Fruit fly (Drosophila melanogaster) whole organism, wandering third instar larva: Measurements from ENCODE around the gene CG4968.

Experiments used
- Abd-B ChIP-seq: fragments of >200 bp; optimal IDR thresholded peaks from 2 replicates; lab custom pipeline; 2017; ENCODE audit warnings: missing biosample characterization, missing genetic modification characterization
- CG32264 ChIP-seq: fragments of 200-800 bp; sonication (Bioruptor generic); optimal IDR thresholded peaks from 2 replicates; lab custom pipeline; 2016; ENCODE audit warnings: missing biosample characterization, missing genetic modification characterization
- CG9705 ChIP-seq: fragments of 200-800 bp; sonication (Bioruptor generic); optimal IDR thresholded peaks from 2 replicates; lab custom pipeline; 2018; ENCODE audit warnings: missing biosample characterization, mild to moderate bottlenecking, missing genetic modification characterization
- CrebA ChIP-seq: fragments of 200-800 bp; sonication (Bioruptor generic); optimal IDR thresholded peaks from 2 replicates; lab custom pipeline; 2016; ENCODE audit warnings: missing biosample characterization, mild to moderate bottlenecking, missing genetic modification characterization, borderline replicate concordance
- Dfd ChIP-seq: fragments of >200 bp; optimal IDR thresholded peaks from 2 replicates; lab custom pipeline; 2017; ENCODE audit warnings: missing biosample characterization, missing genetic modification characterization
- Dif ChIP-seq: fragments of 200-275, 200-300 bp; sonication (Bioruptor generic); optimal IDR thresholded peaks from 2 replicates; lab custom pipeline; 2018; ENCODE audit warnings: missing biosample characterization, missing genetic modification characterization; ENCODE audit not compliant: partially characterized antibody
- GATAd ChIP-seq: sonication (Bioruptor generic); optimal IDR thresholded peaks from 2 replicates; lab custom pipeline; 2016; ENCODE audit warnings: missing biosample characterization, missing genetic modification characterization
- HLH106 ChIP-seq: fragments of 200-800 bp; optimal IDR thresholded peaks from 3 replicates; lab custom pipeline; 2019; ENCODE audit warnings: missing biosample characterization, mild to moderate bottlenecking, missing genetic modification characterization, moderate library complexity
- Hnf4 ChIP-seq: fragments of 200-800 bp; sonication (Bioruptor generic); optimal IDR thresholded peaks from 2 replicates; lab custom pipeline; 2016; ENCODE audit warnings: missing biosample characterization, mild to moderate bottlenecking, missing genetic modification characterization
- Hr78 ChIP-seq: fragments of >200 bp; optimal IDR thresholded peaks from 2 replicates; lab custom pipeline; 2017; ENCODE audit warnings: missing biosample characterization, missing genetic modification characterization
- Hr83 ChIP-seq: fragments of 200-300 bp; sonication (Bioruptor generic); optimal IDR thresholded peaks from 2 replicates; lab custom pipeline; 2016; ENCODE audit warnings: missing biosample characterization, mild to moderate bottlenecking, missing genetic modification characterization, moderate library complexity; ENCODE audit not compliant: poor library complexity, severe bottlenecking
- Jra ChIP-seq: sonication (Bioruptor generic); optimal IDR thresholded peaks from 2 replicates; lab custom pipeline; 2016; ENCODE audit warnings: missing biosample characterization, missing genetic modification characterization
- Mio ChIP-seq: sonication (Bioruptor generic); optimal IDR thresholded peaks from 2 replicates; lab custom pipeline; 2016; ENCODE audit warnings: missing biosample characterization, missing genetic modification characterization
- Myc ChIP-seq: fragments of >200 bp; optimal IDR thresholded peaks from 2 replicates; lab custom pipeline; 2017
- N ChIP-seq: fragments of >200 bp; optimal IDR thresholded peaks from 2 replicates; lab custom pipeline; 2018; ENCODE audit warnings: missing biosample characterization, missing external identifiers, missing genetic modification characterization
- OdsH ChIP-seq: fragments of 200-800 bp; sonication (Bioruptor generic); optimal IDR thresholded peaks from 2 replicates; lab custom pipeline; 2016; ENCODE audit warnings: missing biosample characterization, mild to moderate bottlenecking, missing genetic modification characterization
- Rel ChIP-seq, 2 experiments: fragments of 200-800 bp; sonication (Bioruptor generic) in 1 of 2; optimal IDR thresholded peaks; 2 replicates in 1 of 2; 3 replicates in 1 of 2; lab custom pipeline; 2016 to 2019; ENCODE audit warnings: mild to moderate bottlenecking in 2 of 2, missing biosample characterization in 2 of 2, missing genetic modification characterization in 2 of 2, moderate library complexity in 1 of 2
- Sp1 ChIP-seq: fragments of 200-800 bp; sonication (Bioruptor generic); optimal IDR thresholded peaks from 3 replicates; lab custom pipeline; 2019; ENCODE audit warnings: missing biosample characterization, mild to moderate bottlenecking, missing genetic modification characterization, moderate library complexity
- Vsx2 ChIP-seq: fragments of 200-300, 225-300 bp; sonication (Bioruptor generic); optimal IDR thresholded peaks from 2 replicates; lab custom pipeline; 2018; ENCODE audit warnings: missing biosample characterization, missing genetic modification characterization; ENCODE audit not compliant: partially characterized antibody
- br ChIP-seq: fragments of 200-800 bp; sonication (Bioruptor generic); optimal IDR thresholded peaks from 2 replicates; lab custom pipeline; 2016; ENCODE audit warnings: missing biosample characterization, missing genetic modification characterization
- brk ChIP-seq: fragments of 200-800 bp; sonication (Bioruptor generic); optimal IDR thresholded peaks from 2 replicates; lab custom pipeline; 2016; ENCODE audit warnings: missing biosample characterization, mild to moderate bottlenecking, missing genetic modification characterization
- dl ChIP-seq, 2 experiments: fragments of 175-275, 200-275 bp in 1 of 2; fragments of 200-275 bp in 1 of 2; sonication (Bioruptor generic); optimal IDR thresholded peaks; lab custom pipeline; 2018; ENCODE audit warnings: mild to moderate bottlenecking in 2 of 2, missing biosample characterization in 2 of 2, missing genetic modification characterization in 2 of 2, moderate library complexity in 2 of 2; ENCODE audit not compliant: partially characterized antibody in 2 of 2, insufficient read depth in 1 of 2
- dmrt93B ChIP-seq: fragments of 200-800 bp; sonication (Bioruptor generic); optimal IDR thresholded peaks from 2 replicates; lab custom pipeline; 2018; ENCODE audit warnings: missing biosample characterization, mild to moderate bottlenecking, missing genetic modification characterization
- dsf ChIP-seq: sonication (Bioruptor generic); optimal IDR thresholded peaks from 2 replicates; lab custom pipeline; 2016; ENCODE audit warnings: missing biosample characterization, missing genetic modification characterization, borderline replicate concordance
- ey ChIP-seq: fragments of 200-800 bp; sonication (Bioruptor generic); optimal IDR thresholded peaks from 2 replicates; lab custom pipeline; 2016; ENCODE audit warnings: missing biosample characterization, missing genetic modification characterization
- foxo ChIP-seq, 2 experiments: fragments of 200-800 bp; sonication (Bioruptor generic); optimal IDR thresholded peaks; 2 replicates in 1 of 2; 3 replicates in 1 of 2; lab custom pipeline; 2016 to 2017; ENCODE audit warnings: missing biosample characterization in 2 of 2, missing genetic modification characterization in 2 of 2
- fru ChIP-seq: fragments of 200-800 bp; sonication (Bioruptor generic); optimal IDR thresholded peaks from 3 replicates; lab custom pipeline; 2016; ENCODE audit warnings: missing biosample characterization, mild to moderate bottlenecking, missing genetic modification characterization
- h ChIP-seq: fragments of 200-800 bp; sonication (Bioruptor generic); optimal IDR thresholded peaks from 3 replicates; lab custom pipeline; 2016; ENCODE audit warnings: missing biosample characterization, mild to moderate bottlenecking, missing genetic modification characterization
- jim ChIP-seq: fragments of 175-275, 200-325 bp; sonication (Bioruptor generic); optimal IDR thresholded peaks from 2 replicates; lab custom pipeline; 2016; ENCODE audit warnings: missing biosample characterization, mild to moderate bottlenecking, missing genetic modification characterization
- lola ChIP-seq: fragments of >200 bp; optimal IDR thresholded peaks from 2 replicates; lab custom pipeline; 2017; ENCODE audit warnings: missing biosample characterization, missing genetic modification characterization
- pan ChIP-seq: fragments of >200 bp; optimal IDR thresholded peaks from 2 replicates; lab custom pipeline; 2017
- psq ChIP-seq: fragments of 200-800 bp; sonication (Bioruptor generic); optimal IDR thresholded peaks from 3 replicates; lab custom pipeline; 2017; ENCODE audit warnings: missing biosample characterization, mild to moderate bottlenecking, missing genetic modification characterization, moderate library complexity
- rgr ChIP-seq: fragments of 200-800 bp; sonication (Bioruptor generic); optimal IDR thresholded peaks from 3 replicates; lab custom pipeline; 2016; ENCODE audit warnings: missing biosample characterization, mild to moderate bottlenecking, missing genetic modification characterization
- sage ChIP-seq: fragments of 200-800 bp; sonication (Bioruptor generic); optimal IDR thresholded peaks from 2 replicates; lab custom pipeline; 2016; ENCODE audit warnings: missing biosample characterization, mild to moderate bottlenecking, missing genetic modification characterization
- sv ChIP-seq: fragments of 200-800 bp; sonication (Bioruptor generic); optimal IDR thresholded peaks from 3 replicates; lab custom pipeline; 2016; ENCODE audit warnings: missing biosample characterization, missing genetic modification characterization
- tai ChIP-seq: sonication (Bioruptor generic); optimal IDR thresholded peaks from 2 replicates; lab custom pipeline; 2016; ENCODE audit warnings: missing biosample characterization, missing genetic modification characterization
- usp ChIP-seq: fragments of >200 bp; optimal IDR thresholded peaks from 2 replicates; lab custom pipeline; 2017; ENCODE audit warnings: missing biosample characterization, missing genetic modification characterization
- woc ChIP-seq: sonication (Bioruptor generic); optimal IDR thresholded peaks from 2 replicates; lab custom pipeline; 2016; ENCODE audit warnings: missing biosample characterization, mild to moderate bottlenecking, missing genetic modification characterization

Gene CG4968

dm6 chr2L:10306518-10307260, at the start of gene CG4968, which contains the start of gene CG5390:
Gene CG4968 (plus strand): TSS chr2L:10306922.
Gene CG5390 (minus strand): TSS chr2L:10306594.
- TF ChIP-seq foxo (GFP tag; optimal IDR thresholded peaks at IDR 0.05; lab: Kevin White, UChicago), result peak in 1 of 2 experiments; percentile 84
- TF ChIP-seq sv (GFP tag; lab: Kevin White, UChicago), result peak; percentile 52
- peak; percentile 67 for TF ChIP-seq woc (GFP tag; lab: Kevin White, UChicago)
- TF ChIP-seq HLH106 (tag; lab: Kevin White, UChicago), result peak; percentile 82
- no peak for TF ChIP-seq fru (GFP tag; lab: Kevin White, UChicago)
- TF ChIP-seq h (GFP tag; lab: Kevin White, UChicago), result peak; percentile 74
- peak; percentile 72 for TF ChIP-seq CG9705 (GFP tag; lab: Kevin White, UChicago)
- no peak for TF ChIP-seq Hr78 (GFP tag; lab: Kevin White, UChicago)
- TF ChIP-seq N (GFP tag; lab: Kevin White, UChicago), result no peak
- TF ChIP-seq Dif (GFP tag; lab: Kevin White, UChicago), result peak; percentile 3
- peak; percentile 88 for TF ChIP-seq sage (GFP tag; lab: Kevin White, UChicago)
- no peak for TF ChIP-seq pan (lab: Kevin White, UChicago)
- TF ChIP-seq tai (GFP tag; lab: Kevin White, UChicago), result peak; percentile 66
- peak; percentile 84 for TF ChIP-seq Rel (GFP tag; optimal IDR thresholded peaks at IDR 0.05; lab: Kevin White, UChicago)
- TF ChIP-seq Rel (tag; optimal IDR thresholded peaks at IDR 0.05; lab: Kevin White, UChicago), result peak; percentile 69
- TF ChIP-seq ey (GFP tag; lab: Kevin White, UChicago), result peak; percentile 69
- peak; percentile 80 for TF ChIP-seq rgr (GFP tag; lab: Kevin White, UChicago)
- TF ChIP-seq GATAd (GFP tag; lab: Kevin White, UChicago), result no peak
- TF ChIP-seq Abd-B (GFP tag; lab: Kevin White, UChicago), result no peak
- TF ChIP-seq lola, result no peak
- TF ChIP-seq jim (GFP tag; lab: Kevin White, UChicago), result no peak
- no peak for TF ChIP-seq usp (GFP tag; lab: Kevin White, UChicago)
- TF ChIP-seq Jra (GFP tag; lab: Kevin White, UChicago), result peak; percentile 56
- TF ChIP-seq Mio (GFP tag; lab: Kevin White, UChicago), result no peak
- TF ChIP-seq Sp1 (GFP tag; lab: Kevin White, UChicago), result peak; percentile 85
- TF ChIP-seq Dfd (GFP tag; lab: Kevin White, UChicago), result no peak
- peak; percentile 71 for TF ChIP-seq psq (GFP tag; lab: Kevin White, UChicago)
- no peak for TF ChIP-seq Hr83 (GFP tag; lab: Kevin White, UChicago)
- TF ChIP-seq OdsH, result peak; percentile 81
- no peak for TF ChIP-seq dmrt93B (GFP tag; lab: Kevin White, UChicago)
- no peak for TF ChIP-seq dl (GFP tag; optimal IDR thresholded peaks at IDR 0.05; lab: Kevin White, UChicago; ENCODE audit: insufficient read depth in 1 of 2, partially characterized antibody in 2 of 2)
- peak; percentile 79 for TF ChIP-seq Hnf4 (GFP tag; lab: Kevin White, UChicago)
- no peak for TF ChIP-seq CG32264 (GFP tag; lab: Kevin White, UChicago)
- TF ChIP-seq dsf (GFP tag; lab: Kevin White, UChicago), result peak; percentile 46
- peak; percentile 90 for TF ChIP-seq brk (GFP tag; lab: Kevin White, UChicago)
- TF ChIP-seq Myc, result no peak
- no peak for TF ChIP-seq Vsx2 (GFP tag; lab: Kevin White, UChicago)
- no peak for TF ChIP-seq CrebA
- no peak for TF ChIP-seq br (GFP tag; lab: Kevin White, UChicago)
